Fruit fly (Drosophila melanogaster) whole organism, embryonic: ENCODE data around the gene CG9132.

ENCODE experiments used
- CG10979 ChIP-seq: fragments of 200-800 bp; sonication (Bioruptor generic); optimal IDR thresholded peaks from 2 replicates; lab custom pipeline; 2018; ENCODE audit warnings: missing biosample characterization, mild to moderate bottlenecking, missing genetic modification characterization, moderate library complexity
- CG12659 ChIP-seq: fragments of 200-800 bp; sonication (Bioruptor generic); optimal IDR thresholded peaks from 3 replicates; lab custom pipeline; 2017; ENCODE audit warnings: mild to moderate bottlenecking, missing biosample characterization, missing genetic modification reagents, missing genetic modification characterization
- CG14050 ChIP-seq: fragments of 200-800 bp; sonication (Bioruptor generic); IDR thresholded peaks from 3 replicates; pipeline ENCODE4 v1.3.6; 2022; ENCODE audit warnings: missing biosample characterization, missing genetic modification characterization
- Camta ChIP-seq: fragments of 200-800 bp; sonication (Bioruptor generic); optimal IDR thresholded peaks from 2 replicates; lab custom pipeline; 2016; ENCODE audit warnings: missing biosample characterization, missing genetic modification characterization
- insv ChIP-seq, 2 experiments: fragments of 200-800 bp; sonication (Bioruptor generic); optimal IDR thresholded peaks; 3 replicates each; lab custom pipeline; 2016 to 2018; ENCODE audit warnings: missing biosample characterization in 2 of 2, missing genetic modification characterization in 2 of 2
- pho ChIP-seq: fragments of 200-800 bp; sonication (Bioruptor generic); optimal IDR thresholded peaks from 2 replicates; lab custom pipeline; 2016; ENCODE audit warnings: missing biosample characterization, missing genetic modification characterization
- prd ChIP-seq, 3 experiments: fragments of >200 bp in 2 of 3; fragments of 200-800 bp in 1 of 3; sonication (Bioruptor generic) in 1 of 3; optimal IDR thresholded peaks in 2 of 3; IDR thresholded peaks in 1 of 3; 2 replicates in 2 of 3; 3 replicates in 1 of 3; pipeline versions ENCODE4 v1.3.6 to Lab custom; 2017 to 2022; ENCODE audit warnings: missing biosample characterization in 1 of 3, missing genetic modification characterization in 1 of 3

DNA sequence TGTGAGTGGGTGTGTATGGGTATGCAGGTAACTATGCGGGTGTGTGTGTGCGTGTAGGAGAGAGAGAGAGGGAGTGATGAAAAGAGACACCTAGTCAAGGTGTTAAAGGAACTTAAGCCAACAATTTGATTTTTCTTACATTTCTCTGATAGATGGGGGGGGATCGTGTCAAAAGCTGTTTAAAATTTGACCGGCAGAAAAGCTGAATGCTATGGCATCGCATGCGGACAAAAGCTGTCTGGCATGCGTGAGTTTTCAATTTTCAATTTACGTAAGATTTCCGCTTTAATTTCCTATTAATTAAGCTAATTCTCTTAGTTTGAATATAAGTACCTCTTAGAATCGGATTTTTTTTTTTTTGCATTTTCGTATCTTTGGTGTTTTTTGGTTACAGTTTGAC lies 39.4 kb upstream of the CG9132 start:
- TF ChIP-seq CG10979: no peak
- peak; percentile 11 for TF ChIP-seq CG12659 (GFP tag; lab: Kevin White, UChicago)
- TF ChIP-seq Camta (GFP tag; lab: Kevin White, UChicago): no peak
- TF ChIP-seq insv (GFP tag; optimal IDR thresholded peaks at IDR 0.05; lab: Kevin White, UChicago): no peak
- no peak for TF ChIP-seq prd (optimal IDR thresholded peaks at IDR 0.05; lab: Kevin White, UChicago)
- TF ChIP-seq prd (GFP tag; IDR thresholded peaks at IDR 0.05; lab: Robert Waterston, UW): no peak
- TF ChIP-seq CG14050 (GFP tag; lab: Robert Waterston, UW): no peak
- TF ChIP-seq pho (GFP tag; lab: Kevin White, UChicago): no peak
